Worm (Caenorhabditis elegans) whole organism, L4/young adult: ENCODE data around the gene F07E5.5.

ENCODE experiments used
- W03F9.2 ChIP-seq: fragments of 150-350 bp; optimal IDR thresholded peaks from 2 replicates; lab custom pipeline; 2014; ENCODE audit warnings: missing biosample characterization, missing genetic modification characterization
- dao-5 ChIP-seq: sonication (generic microtip); optimal IDR thresholded peaks from 2 replicates; lab custom pipeline; 2016; ENCODE audit warnings: missing genotype, missing genetic modification characterization, moderate library complexity, missing compliant biosample characterization
- him-1 ChIP-seq: sonication (generic microtip); optimal IDR thresholded peaks from 2 replicates; lab custom pipeline; 2016; ENCODE audit warnings: missing genotype, missing genetic modification reagents, missing genetic modification characterization, missing compliant biosample characterization

ce11 chrII:2028712-2029111 lies 30.2 kb downstream of the F07E5.5 start, which contains the start of gene bath-1:
- TF ChIP-seq W03F9.2 (tag; lab: Kevin White, UChicago) (no peak), him-1 (tag; lab: Kevin White, UChicago) (no peak), dao-5 (no peak)
